Fruit fly (Drosophila melanogaster) whole organism, pupa: ENCODE results near the gene CG7079.

Source experiments
- CG12605 ChIP-seq: fragments of 200-800 bp; sonication (Bioruptor generic); IDR thresholded peaks from 2 replicates; pipeline ENCODE4 v1.3.6; 2022; ENCODE audit warnings: missing biosample characterization, missing genetic modification characterization
- CG13204 ChIP-seq: fragments of 200-800 bp; sonication (Bioruptor generic); optimal IDR thresholded peaks from 2 replicates; lab custom pipeline; 2018; ENCODE audit warnings: missing biosample characterization, mild to moderate bottlenecking, missing genetic modification characterization, moderate library complexity
- CG14655 ChIP-seq: fragments of 200-800 bp; sonication (Bioruptor generic); optimal IDR thresholded peaks from 3 replicates; lab custom pipeline; 2017; ENCODE audit warnings: mild to moderate bottlenecking, missing biosample characterization, missing genetic modification reagents, missing genetic modification characterization
- CG15710 ChIP-seq: fragments of 200-800 bp; sonication (Bioruptor generic); optimal IDR thresholded peaks from 2 replicates; lab custom pipeline; 2018; ENCODE audit warnings: missing biosample characterization, mild to moderate bottlenecking, missing genetic modification characterization, moderate library complexity
- CG17806 ChIP-seq: fragments of 200-800 bp; sonication (Bioruptor generic); optimal IDR thresholded peaks from 2 replicates; lab custom pipeline; 2018; ENCODE audit warnings: missing biosample characterization, mild to moderate bottlenecking, missing genetic modification characterization, moderate library complexity
- CG32121 ChIP-seq: fragments of 200-800 bp; sonication (Bioruptor generic); IDR thresholded peaks from 2 replicates; pipeline ENCODE4 v1.3.6; 2022; ENCODE audit warnings: missing biosample characterization, missing genetic modification characterization
- CG34367 ChIP-seq: fragments of 200-800 bp; sonication (Bioruptor generic); optimal IDR thresholded peaks from 2 replicates; lab custom pipeline; 2018; ENCODE audit warnings: missing biosample characterization, mild to moderate bottlenecking, missing genetic modification characterization
- CG8301 ChIP-seq: fragments of 200-800 bp; sonication (Bioruptor generic); optimal IDR thresholded peaks from 2 replicates; lab custom pipeline; 2018; ENCODE audit warnings: missing biosample characterization, mild to moderate bottlenecking, missing genetic modification characterization
- D1 ChIP-seq: fragments of 200-800 bp; sonication (Bioruptor generic); optimal IDR thresholded peaks from 2 replicates; lab custom pipeline; 2018; ENCODE audit warnings: missing biosample characterization, mild to moderate bottlenecking, missing genetic modification characterization, moderate library complexity
- EcR ChIP-seq: fragments of 200-800 bp; sonication (Bioruptor generic); optimal IDR thresholded peaks from 3 replicates; lab custom pipeline; 2019; ENCODE audit warnings: missing biosample characterization, missing genetic modification characterization, mild to moderate bottlenecking, moderate library complexity, missing genetic modification reagents
- Ets98B ChIP-seq: fragments of 200-800 bp; sonication (Bioruptor generic); IDR thresholded peaks from 2 replicates; pipeline ENCODE4 v1.3.6; 2022; ENCODE audit warnings: missing biosample characterization, missing genetic modification characterization
- fd96Ca ChIP-seq: fragments of 200-800 bp; sonication (Bioruptor generic); IDR thresholded peaks from 3 replicates; pipeline ENCODE4 v1.3.6; 2022; ENCODE audit warnings: missing biosample characterization, missing genetic modification characterization
- gl ChIP-seq: fragments of 200-800 bp; sonication (Bioruptor generic); optimal IDR thresholded peaks from 2 replicates; lab custom pipeline; 2018; ENCODE audit warnings: missing biosample characterization, mild to moderate bottlenecking, missing genetic modification characterization
- rn ChIP-seq: fragments of 200-800 bp; sonication (Bioruptor generic); IDR thresholded peaks from 2 replicates; pipeline ENCODE4 v1.3.6; 2022; ENCODE audit warnings: missing biosample characterization, missing genetic modification characterization

dm6 chr3R:21097631-21098117 is 49.0 kb upstream of the CG7079 start, which contains the start of gene RhoGAP93B:
- TF ChIP-seq gl (tag; lab: Kevin White, UChicago) (peak; percentile 47), Ets98B (GFP tag; lab: Robert Waterston, UW) (peak; percentile 90), CG8301 (tag; lab: Kevin White, UChicago) (no peak), CG14655 (GFP tag; lab: Kevin White, UChicago) (no peak), CG15710 (tag; lab: Kevin White, UChicago) (peak; percentile 76), CG32121 (peak; percentile 88), rn (GFP tag; lab: Robert Waterston, UW) (peak; percentile 80), D1 (tag; lab: Kevin White, UChicago) (no peak), fd96Ca (GFP tag; lab: Robert Waterston, UW) (peak; percentile 95), CG34367 (peak; percentile 64), EcR (GFP tag; lab: Kevin White, UChicago) (peak; percentile 10), CG12605 (GFP tag; lab: Robert Waterston, UW) (peak; percentile 60), CG13204 (GFP tag; lab: Kevin White, UChicago) (no peak), CG17806 (tag; lab: Kevin White, UChicago) (peak; percentile 69)
